Worm (Caenorhabditis elegans) whole organism, mixed stage, embryonic: ENCODE data around the gene T05B4.12.

Experiments used
- ceh-39 ChIP-seq: fragments of 150-350 bp; optimal IDR thresholded peaks from 2 replicates; lab custom pipeline; 2014; ENCODE audit warnings: missing biosample characterization, missing genetic modification characterization
- lin-13 ChIP-seq: fragments of 150-350 bp; optimal IDR thresholded peaks from 2 replicates; lab custom pipeline; 2014; ENCODE audit warnings: missing biosample characterization, missing genetic modification characterization
- nhr-12 ChIP-seq: fragments of 150-350 bp; optimal IDR thresholded peaks from 2 replicates; lab custom pipeline; 2014; ENCODE audit warnings: missing biosample characterization, missing genetic modification characterization
- unc-39 ChIP-seq: fragments of 150-350 bp; optimal IDR thresholded peaks from 2 replicates; lab custom pipeline; 2014; ENCODE audit warnings: missing biosample characterization, missing genetic modification characterization

ce11 chrV:4116071-4116470 lies 9.8 kb downstream of the T05B4.12 start, which contains the start of gene T05B4.8:
- TF ChIP-seq unc-39 (tag; lab: Kevin White, UChicago) (no peak), ceh-39 (tag; lab: Kevin White, UChicago) (no peak), lin-13 (tag; lab: Kevin White, UChicago) (no peak), nhr-12 (tag; lab: Kevin White, UChicago) (no peak)
